Worm (Caenorhabditis elegans): ENCODE measurements around the gene col-91.
A peak's percentile ranks its signal among the peaks of the same experiment; 100 is the strongest.

Gene col-91

DNA sequence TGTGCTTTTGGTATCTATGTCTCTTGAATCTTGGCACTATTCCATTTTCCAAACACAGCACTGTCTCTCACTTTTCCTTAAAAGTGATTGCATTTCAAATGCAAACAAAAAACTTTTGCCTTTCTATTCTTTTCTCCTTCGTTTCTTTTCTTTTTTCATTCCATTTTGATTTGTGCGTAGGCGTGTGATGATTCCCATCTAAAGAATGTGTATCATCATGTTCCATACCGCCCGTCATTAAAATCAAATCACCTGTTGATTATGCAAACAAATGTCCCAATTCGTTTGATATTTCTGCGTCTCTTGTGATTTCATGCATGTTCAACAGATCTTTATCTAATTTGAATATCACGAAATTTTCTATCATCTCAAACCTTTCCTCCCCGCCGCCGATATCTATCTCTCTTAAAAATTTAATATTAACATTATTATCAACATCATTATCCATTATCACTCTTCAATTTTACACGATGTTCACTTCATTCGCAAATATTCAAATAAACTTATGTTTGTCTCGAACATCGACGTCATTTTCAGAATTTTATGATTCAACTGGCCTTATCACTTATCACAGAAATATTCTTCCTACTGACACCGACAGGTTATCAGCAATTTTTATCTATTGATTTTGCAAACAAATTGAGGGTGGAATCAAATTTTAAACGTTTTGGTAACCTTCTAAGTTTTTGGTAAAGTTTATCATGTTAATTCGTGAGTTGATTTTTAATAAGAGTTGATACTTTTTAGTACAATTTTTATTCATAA lies 28.0 kb upstream of the col-91 start (continued):
- no peak for TF ChIP-seq pax-3 (tag; optimal IDR thresholded peaks at IDR 0.05)
- TF ChIP-seq lsy-2 (tag; optimal IDR thresholded peaks at IDR 0.05): peak in 1 of 2 experiments; percentile 7
- peak; percentile 23 for TF ChIP-seq mep-1 (tag; optimal IDR thresholded peaks at IDR 0.05)
- no peak for TF ChIP-seq mdl-1 (tag; optimal IDR thresholded peaks at IDR 0.05)

DNA sequence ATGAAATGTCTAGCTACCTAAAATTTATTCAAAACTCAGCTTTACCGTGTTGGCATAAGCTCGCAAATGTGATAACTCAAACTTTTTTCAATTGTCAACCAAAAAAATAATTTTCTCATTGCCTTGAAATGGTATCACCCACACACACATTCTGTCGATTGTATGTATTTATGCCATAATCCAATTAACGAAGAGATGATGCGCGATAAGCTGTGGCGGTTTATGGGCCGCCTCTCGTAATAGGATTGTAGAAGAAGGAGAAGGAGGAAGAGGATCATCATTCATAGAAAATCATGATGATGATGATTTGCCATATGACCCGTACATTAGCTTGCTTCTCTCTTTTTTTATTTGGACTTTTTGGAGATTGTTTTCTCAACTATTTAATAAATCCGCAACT lies 25.7 kb upstream of the col-91 start:
- no peak for TF ChIP-seq Y116A8C.19 (tag; optimal IDR thresholded peaks at IDR 0.05; ENCODE audit: borderline replicate concordance)
- TF ChIP-seq lin-39 (tag; optimal IDR thresholded peaks at IDR 0.05): no peak
- TF ChIP-seq aly-2 (tag; optimal IDR thresholded peaks at IDR 0.05): no peak
- TF ChIP-seq dsc-1 (tag; optimal IDR thresholded peaks at IDR 0.05): peak; percentile 29
- TF ChIP-seq mdl-1 (tag; optimal IDR thresholded peaks at IDR 0.05): no peak
- no peak for TF ChIP-seq pag-3 (tag; optimal IDR thresholded peaks at IDR 0.05; ENCODE audit: borderline replicate concordance, insufficient read depth)
- TF ChIP-seq nhr-28 (tag; optimal IDR thresholded peaks at IDR 0.05): no peak
- peak; percentile 36 for TF ChIP-seq blmp-1 (tag; optimal IDR thresholded peaks at IDR 0.05)
- TF ChIP-seq snu-23 (GFP tag; optimal IDR thresholded peaks at IDR 0.05): no peak
- no peak for TF ChIP-seq lsy-2 (tag; optimal IDR thresholded peaks at IDR 0.05)

DNA sequence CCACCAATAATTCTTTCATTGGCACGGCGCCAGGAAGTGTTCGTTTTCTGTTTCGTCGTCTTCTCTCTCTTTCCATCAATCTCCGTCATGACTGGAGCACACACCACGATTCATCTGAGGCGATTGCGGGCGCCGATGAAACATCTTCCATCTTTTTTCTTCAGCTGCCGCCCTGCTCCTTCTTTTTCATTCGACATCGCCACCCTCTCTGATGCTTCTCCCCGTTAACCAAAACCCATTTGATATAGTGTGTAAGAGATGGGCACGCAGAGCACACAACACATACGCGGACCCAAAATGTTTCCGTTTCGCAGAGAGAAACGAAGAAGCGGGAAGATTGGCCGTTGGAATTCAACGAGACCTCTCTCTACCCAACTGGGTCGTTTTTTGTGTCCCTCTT lies 24.1 kb upstream of the col-91 start:
- no peak for TF ChIP-seq alr-1 (tag; optimal IDR thresholded peaks at IDR 0.05; ENCODE audit: borderline replicate concordance)
- peak; percentile 55 for TF ChIP-seq dsc-1 (tag; optimal IDR thresholded peaks at IDR 0.05)
- TF ChIP-seq lin-14 (GFP tag; optimal IDR thresholded peaks at IDR 0.05): peak; percentile 92
- no peak for TF ChIP-seq unc-30 (tag; optimal IDR thresholded peaks at IDR 0.05)
- TF ChIP-seq fkh-10 (GFP tag; optimal IDR thresholded peaks at IDR 0.05): peak; percentile 0
- TF ChIP-seq snu-23 (GFP tag; optimal IDR thresholded peaks at IDR 0.05): peak; percentile 29
- peak; percentile 40 for TF ChIP-seq mep-1 (tag; optimal IDR thresholded peaks at IDR 0.05)
- no peak for TF ChIP-seq xbp-1 (tag; optimal IDR thresholded peaks at IDR 0.05)
- TF ChIP-seq nhr-71 (tag; optimal IDR thresholded peaks at IDR 0.05): peak; percentile 60
- TF ChIP-seq ztf-11 (tag; optimal IDR thresholded peaks at IDR 0.05): peak in 1 of 2 experiments; percentile 35
- TF ChIP-seq mef-2 (tag; optimal IDR thresholded peaks at IDR 0.05): no peak
- TF ChIP-seq pag-3 (tag; optimal IDR thresholded peaks at IDR 0.05; ENCODE audit: borderline replicate concordance, insufficient read depth): peak; percentile 23
- peak in 1 of 3 experiments; percentile 21 for TF ChIP-seq ceh-82 (tag; optimal IDR thresholded peaks at IDR 0.05)
- peak in 1 of 2 experiments; percentile 37 for TF ChIP-seq lsy-2 (tag; optimal IDR thresholded peaks at IDR 0.05)
- no peak for TF ChIP-seq pax-3 (tag; optimal IDR thresholded peaks at IDR 0.05)
- peak in 1 of 3 experiments; percentile 6 for TF ChIP-seq dpl-1 (GFP tag; optimal IDR thresholded peaks at IDR 0.05)
- TF ChIP-seq efl-1 (optimal IDR thresholded peaks at IDR 0.05): peak in 1 of 2 experiments; percentile 5
- peak in 1 of 2 experiments; percentile 21 for TF ChIP-seq efl-1 (GFP tag; optimal IDR thresholded peaks at IDR 0.05 in 1 of 2)
- peak; percentile 26 for TF ChIP-seq swsn-7 (tag; optimal IDR thresholded peaks at IDR 0.05)
- TF ChIP-seq nhr-19 (GFP tag; conservative IDR thresholded peaks at IDR 0.05): peak; percentile 20; the same call in 1 of the 2 replicates
- TF ChIP-seq rnt-1 (tag; optimal IDR thresholded peaks at IDR 0.05): peak; percentile 34
- peak; percentile 21 for TF ChIP-seq unc-130 (tag; optimal IDR thresholded peaks at IDR 0.05)

DNA sequence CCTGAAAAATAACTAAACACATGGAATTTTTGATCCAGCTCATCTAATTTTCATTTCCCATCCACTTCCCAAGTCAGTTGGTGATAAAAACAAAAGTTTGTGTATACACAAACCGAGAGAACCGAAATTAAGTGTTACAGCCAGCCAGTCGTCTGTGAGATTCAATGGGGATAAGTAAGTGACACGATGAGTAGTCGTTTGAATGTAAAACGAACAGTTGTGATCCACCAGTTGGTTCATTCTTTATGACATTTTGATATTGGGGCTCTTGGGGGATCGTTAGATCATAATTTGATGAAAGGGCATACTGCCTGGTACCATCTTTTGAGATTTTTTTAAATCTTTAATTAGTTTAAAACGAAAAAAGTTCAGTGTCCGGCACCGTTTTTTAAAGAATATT lies 23.4 kb upstream of the col-91 start:
- TF ChIP-seq lir-3 (tag; optimal IDR thresholded peaks at IDR 0.05; ENCODE audit: poor library complexity): no peak

DNA sequence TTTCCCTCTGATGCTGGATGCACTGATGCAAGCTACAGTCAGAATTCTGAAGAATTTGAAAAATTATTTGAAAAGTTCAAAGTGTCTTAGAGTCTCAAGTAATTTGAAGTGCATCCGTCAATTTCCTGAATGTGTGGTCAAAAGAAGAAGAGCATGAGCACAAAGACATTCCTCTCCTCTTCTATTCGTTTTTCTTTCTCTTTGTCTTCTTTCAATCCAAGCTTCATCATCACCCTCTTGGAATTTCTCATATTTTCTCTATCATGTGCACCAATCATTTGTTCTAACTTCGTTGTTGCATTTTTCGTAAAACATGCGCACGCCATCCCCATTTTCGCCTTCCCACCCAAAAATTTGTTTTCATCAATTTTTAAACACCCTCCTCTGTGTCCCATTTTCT lies 22.5 kb upstream of the col-91 start:
- TF ChIP-seq fkh-10 (GFP tag; optimal IDR thresholded peaks at IDR 0.05): peak; percentile 62
- no peak for TF ChIP-seq blmp-1 (tag; optimal IDR thresholded peaks at IDR 0.05)
- TF ChIP-seq skn-1 (tag; optimal IDR thresholded peaks at IDR 0.05): no peak
- TF ChIP-seq lin-14 (GFP tag; optimal IDR thresholded peaks at IDR 0.05): peak; percentile 19
- TF ChIP-seq ceh-82 (tag; optimal IDR thresholded peaks at IDR 0.05): no peak
- no peak for TF ChIP-seq zag-1 (tag; optimal IDR thresholded peaks at IDR 0.05)
- TF ChIP-seq ets-5 (GFP tag; IDR thresholded peaks at IDR 0.05): no peak
- TF ChIP-seq nhr-11 (tag; optimal IDR thresholded peaks at IDR 0.05): no peak
- no peak for TF ChIP-seq zip-4 (GFP tag; optimal IDR thresholded peaks at IDR 0.05)
- TF ChIP-seq ztf-11 (tag; optimal IDR thresholded peaks at IDR 0.05): no peak
- no peak for TF ChIP-seq aly-2 (tag; optimal IDR thresholded peaks at IDR 0.05)
- no peak for TF ChIP-seq jun-1 (tag; optimal IDR thresholded peaks at IDR 0.05)
- no peak for TF ChIP-seq lin-35 (GFP tag; optimal IDR thresholded peaks at IDR 0.05)
- TF ChIP-seq swsn-7 (tag; optimal IDR thresholded peaks at IDR 0.05): no peak
- no peak for TF ChIP-seq C34B4.2 (tag; optimal IDR thresholded peaks at IDR 0.05)
- TF ChIP-seq Y116A8C.19 (tag; optimal IDR thresholded peaks at IDR 0.05; ENCODE audit: borderline replicate concordance): no peak
